Worm (Caenorhabditis elegans) whole organism, L4/young adult: Measurements from ENCODE around the gene ZK673.2.

Experiments
- W03F9.2 ChIP-seq: fragments of 150-350 bp; optimal IDR thresholded peaks from 2 replicates; lab custom pipeline; 2014; ENCODE audit warnings: missing biosample characterization, missing genetic modification characterization
- him-1 ChIP-seq: sonication (generic microtip); optimal IDR thresholded peaks from 2 replicates; lab custom pipeline; 2016; ENCODE audit warnings: missing genotype, missing genetic modification reagents, missing genetic modification characterization, missing compliant biosample characterization

- no peak for TF ChIP-seq W03F9.2 (tag; lab: Kevin White, UChicago)
- no peak for TF ChIP-seq him-1
These were observed 35.8 kb downstream of the ZK673.2 start for ce11 chrII:10483860-10484259.
